Worm (Caenorhabditis elegans): ENCODE results near the gene B0304.4.

B0304.4 gene

ce11 chrII:4478303-4478702, 44.7 kb downstream of the B0304.4 start, which contains the start of gene T05C1.1:
TSS of gene T05C1.1 (plus strand) at chrII:4478603.
- TF ChIP-seq pqm-1 (tag; optimal IDR thresholded peaks at IDR 0.05), result no peak
- no peak for TF ChIP-seq nhr-237 (tag; optimal IDR thresholded peaks at IDR 0.05)
- no peak for TF ChIP-seq nhr-67 (tag; optimal IDR thresholded peaks at IDR 0.05)
- no peak for TF ChIP-seq pha-4 (tag; optimal IDR thresholded peaks at IDR 0.05)
- no peak for TF ChIP-seq nfya-1 (tag; optimal IDR thresholded peaks at IDR 0.05; ENCODE audit: insufficient read depth)
- no peak for TF ChIP-seq hmg-11 (tag; optimal IDR thresholded peaks at IDR 0.05)
- no peak for TF ChIP-seq skn-1 (tag; optimal IDR thresholded peaks at IDR 0.05)
- no peak for TF ChIP-seq eor-1 (tag; optimal IDR thresholded peaks at IDR 0.05)
- no peak for TF ChIP-seq elt-3 (tag; optimal IDR thresholded peaks at IDR 0.05)
- no peak for TF ChIP-seq jun-1 (tag; optimal IDR thresholded peaks at IDR 0.05)
- TF ChIP-seq ama-1 (optimal IDR thresholded peaks at IDR 0.05), result no peak
- no peak for TF ChIP-seq lin-39 (tag; optimal IDR thresholded peaks at IDR 0.05)
- no peak for TF ChIP-seq nhr-43 (tag; optimal IDR thresholded peaks at IDR 0.05; ENCODE audit: poor library complexity, severe bottlenecking)
- TF ChIP-seq snpc-4 (tag; optimal IDR thresholded peaks at IDR 0.05), result no peak
- no peak for TF ChIP-seq ztf-11 (tag; optimal IDR thresholded peaks at IDR 0.05)

DNA sequence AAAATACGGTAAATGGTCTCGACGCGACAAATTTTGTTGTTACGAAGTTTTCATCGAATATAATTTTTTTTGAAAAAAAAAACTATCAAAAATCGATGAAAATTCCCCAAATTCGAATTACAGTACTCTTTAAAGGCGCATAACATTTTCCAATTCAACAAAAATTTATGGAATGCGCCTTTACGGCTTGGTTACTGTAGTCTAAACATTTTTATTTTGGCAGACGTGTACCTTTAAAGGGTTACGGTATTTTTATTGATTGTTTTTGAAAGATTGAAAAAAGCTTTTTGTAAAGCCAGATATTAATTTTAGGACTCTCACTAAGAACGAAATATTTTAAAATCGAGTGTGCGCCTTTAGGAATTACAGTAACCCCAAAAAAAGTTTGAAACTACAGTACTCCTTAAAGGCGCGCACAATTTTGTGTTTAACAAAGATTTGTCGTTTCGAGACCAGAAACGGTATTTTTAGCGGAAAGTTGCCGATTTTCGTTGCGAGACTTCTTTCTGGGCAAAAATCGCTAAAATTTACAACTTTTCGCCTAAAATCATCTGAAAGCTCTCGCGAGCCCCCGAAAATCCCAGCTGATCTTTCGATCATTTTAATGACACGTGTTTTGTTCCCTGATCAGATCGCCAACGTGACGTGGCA, 48.9 kb downstream of the B0304.4 start:
- TF ChIP-seq ZK546.5 (tag; optimal IDR thresholded peaks at IDR 0.05) (no peak), ceh-28 (tag; optimal IDR thresholded peaks at IDR 0.05) (no peak), fos-1 (tag; optimal IDR thresholded peaks at IDR 0.05) (no peak), snpc-4 (tag; optimal IDR thresholded peaks at IDR 0.05) (no peak), hmg-11 (tag; optimal IDR thresholded peaks at IDR 0.05) (no peak), ceh-82 (tag; optimal IDR thresholded peaks at IDR 0.05) (no peak), nfya-1 (tag; optimal IDR thresholded peaks at IDR 0.05; ENCODE audit: insufficient read depth) (no peak), elt-2 (tag; optimal IDR thresholded peaks at IDR 0.05) (no peak), nhr-12 (tag; optimal IDR thresholded peaks at IDR 0.05) (no peak), lin-39 (tag; optimal IDR thresholded peaks at IDR 0.05) (no peak)

Measured in whole organism, L3 larva.